Fruit fly (Drosophila melanogaster): Measurements from ENCODE around the gene CG43061.

dm6 chr3R:8001074-8001669 lies 48.3 kb upstream of the CG43061 start, which contains the start of the genes Kmn2 and CG2698:
- peak; percentile 40 for TF ChIP-seq Sry-β (GFP tag; optimal IDR thresholded peaks at IDR 0.05)
- TF ChIP-seq CG17612 (GFP tag; IDR thresholded peaks at IDR 0.05) = peak; percentile 95

Data from whole organism, embryonic.